Fruit fly (Drosophila melanogaster): ENCODE results near the gene Nepl6.

Nepl6 gene

DNA sequence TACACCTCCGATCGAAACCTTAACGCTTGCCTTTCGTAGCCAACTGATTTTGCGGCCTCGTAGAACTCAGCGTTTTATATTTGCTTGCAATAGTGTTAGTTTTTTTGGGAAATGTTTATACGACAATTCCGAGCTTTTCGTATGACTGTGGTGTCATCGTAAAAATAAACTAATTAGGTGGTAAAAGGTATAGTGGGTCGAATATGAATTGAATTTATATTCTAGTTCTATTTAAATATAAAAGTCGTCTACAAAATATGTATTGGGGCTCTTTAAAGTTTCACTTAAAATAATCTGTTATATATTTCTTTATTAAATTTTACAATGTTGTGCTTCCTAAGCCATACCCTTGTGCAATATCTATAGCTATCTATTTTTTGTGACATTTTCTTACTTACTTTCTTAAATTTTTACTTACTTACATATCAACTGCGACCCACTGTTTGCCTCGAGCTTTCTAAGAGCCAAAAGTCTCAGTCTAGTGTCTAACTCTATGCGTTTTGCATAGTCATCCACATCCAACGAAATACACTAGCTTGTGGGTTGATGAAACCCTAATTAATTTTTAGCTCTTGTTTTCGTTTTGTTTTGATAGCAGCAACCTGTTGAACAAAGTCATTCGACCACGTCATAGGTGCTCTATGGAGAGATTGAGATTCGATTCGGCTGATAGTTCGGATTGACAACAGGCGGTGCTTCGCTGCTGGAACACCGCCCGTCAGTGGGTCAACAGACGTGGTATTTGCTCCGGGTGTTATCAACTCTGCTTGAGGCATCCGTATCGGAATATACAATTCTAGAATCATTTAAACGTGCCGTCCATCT, 34.1 kb downstream of the Nepl6 start, which contains the start of gene CG9498 (continued):
- TF ChIP-seq CG5953 (GFP tag; IDR thresholded peaks at IDR 0.05) (no peak), kah (GFP tag; optimal IDR thresholded peaks at IDR 0.05) (peak; percentile 57), Rx (GFP tag; IDR thresholded peaks at IDR 0.05) (peak; percentile 66), CG11456 (GFP tag; IDR thresholded peaks at IDR 0.05) (no peak), ttk (GFP tag; IDR thresholded peaks at IDR 0.05) (peak; percentile 62), CG12104 (GFP tag; optimal IDR thresholded peaks at IDR 0.05) (peak; percentile 68), CG8290 (GFP tag; optimal IDR thresholded peaks at IDR 0.05) (peak; percentile 21), CG8290 (tag; optimal IDR thresholded peaks at IDR 0.05) (peak in 1 of 2 experiments; percentile 9), CG6272 (GFP tag; IDR thresholded peaks at IDR 0.05) (peak; percentile 42; the same call in 1 of the 2 replicates), Mrtf (GFP tag; IDR thresholded peaks at IDR 0.05) (no peak), twi (tag; optimal IDR thresholded peaks at IDR 0.05) (peak; percentile 33), CG12219 (GFP tag; optimal IDR thresholded peaks at IDR 0.05) (peak; percentile 23), Scr (GFP tag; IDR thresholded peaks at IDR 0.05; ENCODE audit: partially characterized antibody) (no peak), Poxn (GFP tag; IDR thresholded peaks at IDR 0.05) (peak; percentile 75; the same call in 1 of the 2 replicates), CG34376 (GFP tag; optimal IDR thresholded peaks at IDR 0.05) (peak; percentile 58), lbe (GFP tag; optimal IDR thresholded peaks at IDR 0.05) (no peak), Awh (GFP tag; IDR thresholded peaks at IDR 0.05) (peak; percentile 72), sd (tag; optimal IDR thresholded peaks at IDR 0.05) (peak; percentile 35), CG17361 (GFP tag; IDR thresholded peaks at IDR 0.05) (peak; percentile 86), CG13123 (GFP tag; optimal IDR thresholded peaks at IDR 0.05) (no peak), CG11085 (GFP tag; IDR thresholded peaks at IDR 0.05) (peak; percentile 85), H15 (GFP tag; IDR thresholded peaks at IDR 0.05) (peak; percentile 63; the same call in 2 of the 3 replicates), vnd (GFP tag; IDR thresholded peaks at IDR 0.05; ENCODE audit: partially characterized antibody) (no peak), Dek (tag; optimal IDR thresholded peaks at IDR 0.05) (peak; percentile 94), Hmx (GFP tag; optimal IDR thresholded peaks at IDR 0.05) (peak; percentile 21), CG10543 (GFP tag; optimal IDR thresholded peaks at IDR 0.05) (peak; percentile 69), pzg (GFP tag; optimal IDR thresholded peaks at IDR 0.05) (peak; percentile 1), CG6813 (GFP tag; optimal IDR thresholded peaks at IDR 0.05) (peak; percentile 86), Hr51 (GFP tag; optimal IDR thresholded peaks at IDR 0.05) (peak in 1 of 2 experiments; percentile 91), org-1 (GFP tag; optimal IDR thresholded peaks at IDR 0.05) (peak; percentile 81), Sox102F (GFP tag; optimal IDR thresholded peaks at IDR 0.05) (peak; percentile 69), CG18011 (GFP tag; optimal IDR thresholded peaks at IDR 0.05) (peak; percentile 54), CG32767 (GFP tag; IDR thresholded peaks at IDR 0.05) (peak; percentile 57; the same call in 1 of the 2 replicates), vfl (GFP tag; optimal IDR thresholded peaks at IDR 0.05) (peak; percentile 14), Bteb2 (GFP tag; optimal IDR thresholded peaks at IDR 0.05) (peak; percentile 7), CG7786 (GFP tag; optimal IDR thresholded peaks at IDR 0.05) (peak; percentile 27), CG11093 (GFP tag; IDR thresholded peaks at IDR 0.05) (peak; percentile 40; the same call in 1 of the 3 replicates), B-H2 (GFP tag; optimal IDR thresholded peaks at IDR 0.05) (peak; percentile 76), Side (GFP tag; optimal IDR thresholded peaks at IDR 0.05) (no peak), ci (GFP tag; IDR thresholded peaks at IDR 0.05) (peak; percentile 15; the same call in 1 of the 3 replicates), ham (GFP tag; IDR thresholded peaks at IDR 0.05) (0 out of 2 replicates have a peak, but pooled peaks have one; percentile 64), CrebB (tag; optimal IDR thresholded peaks at IDR 0.05) (peak; percentile 41), hb (GFP tag; IDR thresholded peaks at IDR 0.05; ENCODE audit: partially characterized antibody) (no peak), Jarid2 (GFP tag; optimal IDR thresholded peaks at IDR 0.05) (peak; percentile 57), CG6683 (GFP tag; optimal IDR thresholded peaks at IDR 0.05) (peak; percentile 83), Ets65A (GFP tag) (no peak), Aef1 (GFP tag; IDR thresholded peaks at IDR 0.05) (peak; percentile 50; the same call in 2 of the 3 replicates), cwo (GFP tag; optimal IDR thresholded peaks at IDR 0.05) (peak; percentile 75), toy (GFP tag; IDR thresholded peaks at IDR 0.05) (peak; percentile 83)

Measured in whole organism, embryonic.